Fruit fly (Drosophila melanogaster) whole organism, wandering third instar larva: Measurements from ENCODE around the gene Sf3b2.

Source experiments
- CG32264 ChIP-seq: fragments of 200-800 bp; sonication (Bioruptor generic); optimal IDR thresholded peaks from 2 replicates; lab custom pipeline; 2016; ENCODE audit warnings: missing biosample characterization, missing genetic modification characterization
- CG9705 ChIP-seq: fragments of 200-800 bp; sonication (Bioruptor generic); optimal IDR thresholded peaks from 2 replicates; lab custom pipeline; 2018; ENCODE audit warnings: missing biosample characterization, mild to moderate bottlenecking, missing genetic modification characterization
- CrebA ChIP-seq: fragments of 200-800 bp; sonication (Bioruptor generic); optimal IDR thresholded peaks from 2 replicates; lab custom pipeline; 2016; ENCODE audit warnings: missing biosample characterization, mild to moderate bottlenecking, missing genetic modification characterization, borderline replicate concordance
- Dfd ChIP-seq: fragments of >200 bp; optimal IDR thresholded peaks from 2 replicates; lab custom pipeline; 2017; ENCODE audit warnings: missing biosample characterization, missing genetic modification characterization
- Dif ChIP-seq: fragments of 200-275, 200-300 bp; sonication (Bioruptor generic); optimal IDR thresholded peaks from 2 replicates; lab custom pipeline; 2018; ENCODE audit warnings: missing biosample characterization, missing genetic modification characterization; ENCODE audit not compliant: partially characterized antibody
- GATAd ChIP-seq: sonication (Bioruptor generic); optimal IDR thresholded peaks from 2 replicates; lab custom pipeline; 2016; ENCODE audit warnings: missing biosample characterization, missing genetic modification characterization
- HLH106 ChIP-seq: fragments of 200-800 bp; optimal IDR thresholded peaks from 3 replicates; lab custom pipeline; 2019; ENCODE audit warnings: missing biosample characterization, mild to moderate bottlenecking, missing genetic modification characterization, moderate library complexity
- Hr78 ChIP-seq: fragments of >200 bp; optimal IDR thresholded peaks from 2 replicates; lab custom pipeline; 2017; ENCODE audit warnings: missing biosample characterization, missing genetic modification characterization
- Hr83 ChIP-seq: fragments of 200-300 bp; sonication (Bioruptor generic); optimal IDR thresholded peaks from 2 replicates; lab custom pipeline; 2016; ENCODE audit warnings: missing biosample characterization, mild to moderate bottlenecking, missing genetic modification characterization, moderate library complexity; ENCODE audit not compliant: poor library complexity, severe bottlenecking
- Jra ChIP-seq: sonication (Bioruptor generic); optimal IDR thresholded peaks from 2 replicates; lab custom pipeline; 2016; ENCODE audit warnings: missing biosample characterization, missing genetic modification characterization
- Myc ChIP-seq: fragments of >200 bp; optimal IDR thresholded peaks from 2 replicates; lab custom pipeline; 2017
- N ChIP-seq: fragments of >200 bp; optimal IDR thresholded peaks from 2 replicates; lab custom pipeline; 2018; ENCODE audit warnings: missing biosample characterization, missing external identifiers, missing genetic modification characterization
- OdsH ChIP-seq: fragments of 200-800 bp; sonication (Bioruptor generic); optimal IDR thresholded peaks from 2 replicates; lab custom pipeline; 2016; ENCODE audit warnings: missing biosample characterization, mild to moderate bottlenecking, missing genetic modification characterization
- Rel ChIP-seq, 2 experiments: fragments of 200-800 bp; sonication (Bioruptor generic) in 1 of 2; optimal IDR thresholded peaks; 2 replicates in 1 of 2; 3 replicates in 1 of 2; lab custom pipeline; 2016 to 2019; ENCODE audit warnings: mild to moderate bottlenecking in 2 of 2, missing biosample characterization in 2 of 2, missing genetic modification characterization in 2 of 2, moderate library complexity in 1 of 2
- Sp1 ChIP-seq: fragments of 200-800 bp; sonication (Bioruptor generic); optimal IDR thresholded peaks from 3 replicates; lab custom pipeline; 2019; ENCODE audit warnings: missing biosample characterization, mild to moderate bottlenecking, missing genetic modification characterization, moderate library complexity
- Vsx2 ChIP-seq: fragments of 200-300, 225-300 bp; sonication (Bioruptor generic); optimal IDR thresholded peaks from 2 replicates; lab custom pipeline; 2018; ENCODE audit warnings: missing biosample characterization, missing genetic modification characterization; ENCODE audit not compliant: partially characterized antibody
- br ChIP-seq: fragments of 200-800 bp; sonication (Bioruptor generic); optimal IDR thresholded peaks from 2 replicates; lab custom pipeline; 2016; ENCODE audit warnings: missing biosample characterization, missing genetic modification characterization
- brk ChIP-seq: fragments of 200-800 bp; sonication (Bioruptor generic); optimal IDR thresholded peaks from 2 replicates; lab custom pipeline; 2016; ENCODE audit warnings: missing biosample characterization, mild to moderate bottlenecking, missing genetic modification characterization
- dl ChIP-seq, 2 experiments: fragments of 175-275, 200-275 bp in 1 of 2; fragments of 200-275 bp in 1 of 2; sonication (Bioruptor generic); optimal IDR thresholded peaks; lab custom pipeline; 2018; ENCODE audit warnings: mild to moderate bottlenecking in 2 of 2, missing biosample characterization in 2 of 2, missing genetic modification characterization in 2 of 2, moderate library complexity in 2 of 2; ENCODE audit not compliant: partially characterized antibody in 2 of 2, insufficient read depth in 1 of 2
- dmrt93B ChIP-seq: fragments of 200-800 bp; sonication (Bioruptor generic); optimal IDR thresholded peaks from 2 replicates; lab custom pipeline; 2018; ENCODE audit warnings: missing biosample characterization, mild to moderate bottlenecking, missing genetic modification characterization
- dsf ChIP-seq: sonication (Bioruptor generic); optimal IDR thresholded peaks from 2 replicates; lab custom pipeline; 2016; ENCODE audit warnings: missing biosample characterization, missing genetic modification characterization, borderline replicate concordance
- ey ChIP-seq: fragments of 200-800 bp; sonication (Bioruptor generic); optimal IDR thresholded peaks from 2 replicates; lab custom pipeline; 2016; ENCODE audit warnings: missing biosample characterization, missing genetic modification characterization
- foxo ChIP-seq, 2 experiments: fragments of 200-800 bp; sonication (Bioruptor generic); optimal IDR thresholded peaks; 2 replicates in 1 of 2; 3 replicates in 1 of 2; lab custom pipeline; 2016 to 2017; ENCODE audit warnings: missing biosample characterization in 2 of 2, missing genetic modification characterization in 2 of 2
- h ChIP-seq: fragments of 200-800 bp; sonication (Bioruptor generic); optimal IDR thresholded peaks from 3 replicates; lab custom pipeline; 2016; ENCODE audit warnings: missing biosample characterization, mild to moderate bottlenecking, missing genetic modification characterization
- jim ChIP-seq: fragments of 175-275, 200-325 bp; sonication (Bioruptor generic); optimal IDR thresholded peaks from 2 replicates; lab custom pipeline; 2016; ENCODE audit warnings: missing biosample characterization, mild to moderate bottlenecking, missing genetic modification characterization
- pan ChIP-seq: fragments of >200 bp; optimal IDR thresholded peaks from 2 replicates; lab custom pipeline; 2017
- psq ChIP-seq: fragments of 200-800 bp; sonication (Bioruptor generic); optimal IDR thresholded peaks from 3 replicates; lab custom pipeline; 2017; ENCODE audit warnings: missing biosample characterization, mild to moderate bottlenecking, missing genetic modification characterization, moderate library complexity
- rgr ChIP-seq: fragments of 200-800 bp; sonication (Bioruptor generic); optimal IDR thresholded peaks from 3 replicates; lab custom pipeline; 2016; ENCODE audit warnings: missing biosample characterization, mild to moderate bottlenecking, missing genetic modification characterization
- sv ChIP-seq: fragments of 200-800 bp; sonication (Bioruptor generic); optimal IDR thresholded peaks from 3 replicates; lab custom pipeline; 2016; ENCODE audit warnings: missing biosample characterization, missing genetic modification characterization
- tai ChIP-seq: sonication (Bioruptor generic); optimal IDR thresholded peaks from 2 replicates; lab custom pipeline; 2016; ENCODE audit warnings: missing biosample characterization, missing genetic modification characterization
- usp ChIP-seq: fragments of >200 bp; optimal IDR thresholded peaks from 2 replicates; lab custom pipeline; 2017; ENCODE audit warnings: missing biosample characterization, missing genetic modification characterization

Sf3b2 gene

dm6 chr2L:2976829-2977228 is 52.1 kb downstream of the Sf3b2 start, which contains the start of the genes CG9641 and CG3165:
Gene CG9641, minus strand, starts transcription at chr2L:2976862.
Gene CG3165, plus strand, starts transcription at chr2L:2977122.
- TF ChIP-seq GATAd (GFP tag; lab: Kevin White, UChicago) (peak; percentile 71), psq (peak; percentile 79), h (no peak), CG9705 (peak; percentile 89), jim (GFP tag; lab: Kevin White, UChicago) (no peak), Jra (no peak), Rel (GFP tag; optimal IDR thresholded peaks at IDR 0.05; lab: Kevin White, UChicago) (no peak), Rel (tag; optimal IDR thresholded peaks at IDR 0.05; lab: Kevin White, UChicago) (peak; percentile 68), CrebA (no peak), Hr83 (GFP tag; lab: Kevin White, UChicago) (peak; percentile 87), ey (peak; percentile 90), Dfd (no peak), Myc (lab: Kevin White, UChicago) (no peak), dl (GFP tag; optimal IDR thresholded peaks at IDR 0.05; lab: Kevin White, UChicago; ENCODE audit: insufficient read depth in 1 of 2, partially characterized antibody in 2 of 2) (no peak), Dif (GFP tag; lab: Kevin White, UChicago) (no peak), Sp1 (GFP tag; lab: Kevin White, UChicago) (peak; percentile 85), dmrt93B (GFP tag; lab: Kevin White, UChicago) (no peak), br (GFP tag; lab: Kevin White, UChicago) (no peak), foxo (GFP tag; optimal IDR thresholded peaks at IDR 0.05; lab: Kevin White, UChicago) (peak in 1 of 2 experiments; percentile 93), OdsH (peak; percentile 88), Vsx2 (GFP tag; lab: Kevin White, UChicago) (no peak), tai (no peak), sv (GFP tag; lab: Kevin White, UChicago) (peak; percentile 89), usp (GFP tag; lab: Kevin White, UChicago) (no peak), pan (lab: Kevin White, UChicago) (no peak), rgr (GFP tag; lab: Kevin White, UChicago) (no peak), Hr78 (GFP tag; lab: Kevin White, UChicago) (no peak), CG32264 (GFP tag; lab: Kevin White, UChicago) (no peak), HLH106 (tag; lab: Kevin White, UChicago) (peak; percentile 90), brk (no peak), dsf (GFP tag; lab: Kevin White, UChicago) (no peak), N (no peak)
- TF ChIP-seq, all 38 proteins: peak for 11
